Worm (Caenorhabditis elegans) whole organism, late embryonic: ENCODE results near the gene T01G5.6.

Experiments used
- C08G9.2 ChIP-seq: sonication (generic microtip); optimal IDR thresholded peaks from 2 replicates; lab custom pipeline; 2016; ENCODE audit warnings: mild to moderate bottlenecking, missing genetic modification characterization, moderate library complexity, missing compliant biosample characterization
- C38D4.7 ChIP-seq: fragments of 200-800 bp; sonication (Bioruptor generic); optimal IDR thresholded peaks from 2 replicates; lab custom pipeline; 2018; ENCODE audit warnings: mild to moderate bottlenecking, missing genetic modification characterization, moderate library complexity, missing compliant biosample characterization
- F13H6.1 ChIP-seq: sonication (generic microtip); optimal IDR thresholded peaks from 2 replicates; lab custom pipeline; 2016; ENCODE audit warnings: missing genetic modification characterization, missing compliant biosample characterization
- K09A11.1 ChIP-seq: sonication (generic microtip); optimal IDR thresholded peaks from 2 replicates; lab custom pipeline; 2017; ENCODE audit warnings: antibody characterized with exemption, mild to moderate bottlenecking, missing genetic modification characterization, missing compliant biosample characterization; ENCODE audit not compliant: insufficient read depth
- T23F11.4 ChIP-seq: fragments of 200-800 bp; sonication (Bioruptor generic); optimal IDR thresholded peaks from 2 replicates; lab custom pipeline; 2018; ENCODE audit warnings: mild to moderate bottlenecking, missing genetic modification characterization, missing compliant biosample characterization
- ahr-1 ChIP-seq: sonication (generic microtip); optimal IDR thresholded peaks from 2 replicates; lab custom pipeline; 2016; ENCODE audit warnings: missing genetic modification characterization, missing compliant biosample characterization
- ama-1 ChIP-seq: fragments of 150-350 bp; optimal IDR thresholded peaks from 2 replicates; lab custom pipeline; 2014
- ceh-18 ChIP-seq: sonication (generic microtip); optimal IDR thresholded peaks from 2 replicates; lab custom pipeline; 2016; ENCODE audit warnings: missing genetic modification characterization, missing compliant biosample characterization
- ceh-19 ChIP-seq: fragments of 200-800 bp; sonication (Bioruptor generic); optimal IDR thresholded peaks from 2 replicates; lab custom pipeline; 2018; ENCODE audit warnings: mild to moderate bottlenecking, missing genetic modification characterization, missing compliant biosample characterization
- ceh-22 ChIP-seq: sonication (generic microtip); optimal IDR thresholded peaks from 2 replicates; lab custom pipeline; 2017; ENCODE audit warnings: missing biosample characterization, missing genetic modification characterization
- ceh-24 ChIP-seq: sonication (generic microtip); optimal IDR thresholded peaks from 2 replicates; lab custom pipeline; 2016; ENCODE audit warnings: mild to moderate bottlenecking, missing genetic modification characterization, missing compliant biosample characterization
- ceh-30 ChIP-seq: fragments of 150-350 bp; optimal IDR thresholded peaks from 2 replicates; lab custom pipeline; 2014; ENCODE audit warnings: missing biosample characterization, missing genetic modification characterization
- ceh-31 ChIP-seq: sonication (generic microtip); optimal IDR thresholded peaks from 2 replicates; lab custom pipeline; 2016; ENCODE audit warnings: missing genetic modification characterization, missing compliant biosample characterization
- ceh-6 ChIP-seq: fragments of 200-800 bp; sonication (Bioruptor generic); optimal IDR thresholded peaks from 2 replicates; lab custom pipeline; 2018; ENCODE audit warnings: mild to moderate bottlenecking, missing genetic modification characterization, missing compliant biosample characterization
- ceh-9 ChIP-seq: sonication (generic microtip); optimal IDR thresholded peaks from 2 replicates; lab custom pipeline; 2016; ENCODE audit warnings: mild to moderate bottlenecking, missing genetic modification characterization, inconsistent platforms, missing compliant biosample characterization
- che-1 ChIP-seq: sonication (generic microtip); optimal IDR thresholded peaks from 2 replicates; lab custom pipeline; 2016; ENCODE audit warnings: mild to moderate bottlenecking, missing genetic modification characterization, missing compliant biosample characterization
- dmd-4 ChIP-seq: sonication (generic microtip); optimal IDR thresholded peaks from 2 replicates; lab custom pipeline; 2016; ENCODE audit warnings: borderline replicate concordance, missing genetic modification characterization, missing compliant biosample characterization
- dve-1 ChIP-seq: sonication (generic microtip); optimal IDR thresholded peaks from 2 replicates; lab custom pipeline; 2017; ENCODE audit warnings: antibody characterized with exemption, mild to moderate bottlenecking, missing genetic modification characterization, missing compliant biosample characterization
- elt-2 ChIP-seq: sonication (generic microtip); optimal IDR thresholded peaks from 2 replicates; lab custom pipeline; 2016; ENCODE audit warnings: missing genetic modification reagents, missing genetic modification characterization, missing compliant biosample characterization
- eyg-1 ChIP-seq: sonication (generic microtip); optimal IDR thresholded peaks from 2 replicates; lab custom pipeline; 2016; ENCODE audit warnings: missing genotype, missing genetic modification characterization, missing compliant biosample characterization
- fkh-6 ChIP-seq: sonication (generic microtip); optimal IDR thresholded peaks from 2 replicates; lab custom pipeline; 2016; ENCODE audit warnings: missing genetic modification characterization, missing compliant biosample characterization
- gmeb-2 ChIP-seq: sonication (generic microtip); optimal IDR thresholded peaks from 2 replicates; lab custom pipeline; 2016; ENCODE audit warnings: missing genetic modification characterization, inconsistent platforms, missing compliant biosample characterization
- hlh-8 ChIP-seq: sonication (generic microtip); optimal IDR thresholded peaks from 2 replicates; lab custom pipeline; 2016; ENCODE audit warnings: missing genotype, missing genetic modification characterization, missing compliant biosample characterization
- lin-11 ChIP-seq: fragments of 200-800 bp; sonication (Bioruptor generic); optimal IDR thresholded peaks from 2 replicates; lab custom pipeline; 2018; ENCODE audit warnings: mild to moderate bottlenecking, missing genetic modification characterization, missing compliant biosample characterization
- npax-4 ChIP-seq: sonication (generic microtip); optimal IDR thresholded peaks from 2 replicates; lab custom pipeline; 2016; ENCODE audit warnings: missing genetic modification characterization, missing compliant biosample characterization
- odd-2 ChIP-seq: sonication (generic microtip); optimal IDR thresholded peaks from 2 replicates; lab custom pipeline; 2017; ENCODE audit warnings: antibody characterized with exemption, mild to moderate bottlenecking, missing genetic modification characterization, missing compliant biosample characterization
- pha-2 ChIP-seq: sonication (generic microtip); optimal IDR thresholded peaks from 2 replicates; lab custom pipeline; 2017; ENCODE audit warnings: mild to moderate bottlenecking, missing genetic modification characterization, missing compliant biosample characterization
- sdc-2 ChIP-seq: sonication (generic microtip); optimal IDR thresholded peaks from 2 replicates; lab custom pipeline; 2016; ENCODE audit warnings: missing genotype, missing genetic modification characterization, missing compliant biosample characterization
- sox-4 ChIP-seq: sonication (generic microtip); optimal IDR thresholded peaks from 2 replicates; lab custom pipeline; 2017; ENCODE audit warnings: mild to moderate bottlenecking, missing genetic modification characterization, inconsistent platforms, missing compliant biosample characterization
- unc-3 ChIP-seq, 2 experiments: fragments of 200-800 bp in 1 of 2; sonication (Bioruptor generic) in 1 of 2; sonication (generic microtip) in 1 of 2; conservative IDR thresholded peaks in 1 of 2; optimal IDR thresholded peaks in 1 of 2; 2 replicates each; pipeline versions ENCODE4 v1.3.6 to Lab custom; 2016 to 2022; ENCODE audit warnings: missing compliant biosample characterization in 2 of 2, missing genetic modification characterization in 2 of 2, missing genetic modification reagents in 1 of 2
- unc-42 ChIP-seq: sonication (generic microtip); optimal IDR thresholded peaks from 2 replicates; lab custom pipeline; 2016; ENCODE audit warnings: missing genotype, missing genetic modification characterization, missing compliant biosample characterization
- zip-5 ChIP-seq: sonication (generic microtip); optimal IDR thresholded peaks from 2 replicates; lab custom pipeline; 2016; ENCODE audit warnings: missing genetic modification characterization, missing compliant biosample characterization
- ztf-16 ChIP-seq: sonication (generic microtip); optimal IDR thresholded peaks from 2 replicates; lab custom pipeline; 2017; ENCODE audit warnings: missing genetic modification characterization, missing compliant biosample characterization

The T01G5.6 gene

ce11 chrV:15113992-15114391, at the start of gene T01G5.6:
Gene T01G5.6 (minus strand): TSS chrV:15114092.
- no peak for TF ChIP-seq ztf-16 (tag; lab: Kevin White, UChicago)
- TF ChIP-seq odd-2 = no peak
- no peak for TF ChIP-seq T23F11.4 (GFP tag; lab: Kevin White, UChicago)
- TF ChIP-seq F13H6.1 (tag; lab: Kevin White, UChicago) = no peak
- TF ChIP-seq elt-2 (tag; lab: Kevin White, UChicago) = no peak
- no peak for TF ChIP-seq ceh-22 (tag; lab: Kevin White, UChicago)
- TF ChIP-seq, all 69 proteins: peak for 0

- no peak for TF ChIP-seq hlh-8 (tag; lab: Kevin White, UChicago)
- no peak for TF ChIP-seq ceh-24 (tag; lab: Kevin White, UChicago)
- TF ChIP-seq zip-5 = no peak
- TF ChIP-seq ceh-31 = no peak
- no peak for TF ChIP-seq fkh-6
- TF ChIP-seq odd-2 = no peak
These were observed 48.8 kb upstream of the T01G5.6 start, which contains the start of gene srz-11 for ce11 chrV:15162697-15163096. Gene srz-11 (plus strand): TSS chrV:15163082.

- no peak for TF ChIP-seq ceh-19 (GFP tag; lab: Kevin White, UChicago)
- TF ChIP-seq lin-11 = no peak
- TF ChIP-seq che-1 = no peak
- no peak for TF ChIP-seq ceh-9
- no peak for TF ChIP-seq hlh-8 (tag; lab: Kevin White, UChicago)
- no peak for TF ChIP-seq fkh-6
- TF ChIP-seq pha-2 = no peak
- no peak for TF ChIP-seq F13H6.1 (tag; lab: Kevin White, UChicago)
- TF ChIP-seq T23F11.4 (GFP tag; lab: Kevin White, UChicago) = no peak
- no peak for TF ChIP-seq ceh-30 (tag; lab: Kevin White, UChicago)
- no peak for TF ChIP-seq C08G9.2 (tag; lab: Kevin White, UChicago)
- no peak for TF ChIP-seq dve-1
- no peak for TF ChIP-seq unc-42
- no peak for TF ChIP-seq ceh-18
- no peak for TF ChIP-seq K09A11.1 (tag; lab: Kevin White, UChicago)
- TF ChIP-seq sdc-2 (tag; lab: Kevin White, UChicago) = no peak
- no peak for TF ChIP-seq unc-3 (GFP tag; conservative IDR thresholded peaks at IDR 0.05; lab: Robert Waterston, UW)
- TF ChIP-seq unc-3 (tag; optimal IDR thresholded peaks at IDR 0.05; lab: Kevin White, UChicago) = no peak
- TF ChIP-seq dmd-4 (tag; lab: Kevin White, UChicago) = no peak
- no peak for TF ChIP-seq npax-4 (tag; lab: Kevin White, UChicago)
- TF ChIP-seq eyg-1 (tag; lab: Kevin White, UChicago) = no peak
These were observed 44.8 kb upstream of the T01G5.6 start, which contains the start of gene str-45 for ce11 chrV:15158691-15159090. Gene str-45 (plus strand): TSS chrV:15158991.

- TF ChIP-seq ahr-1 (tag; lab: Kevin White, UChicago) (no peak), unc-42 (no peak), lin-11 (no peak), ama-1 (lab: Kevin White, UChicago) (no peak)
These were observed 42.6 kb upstream of the T01G5.6 start for ce11 chrV:15156504-15156903.

- TF ChIP-seq sox-4 (tag; lab: Kevin White, UChicago) (no peak), ceh-6 (no peak), unc-42 (no peak), gmeb-2 (tag; lab: Kevin White, UChicago) (no peak), ceh-22 (tag; lab: Kevin White, UChicago) (no peak), dve-1 (no peak), ceh-19 (GFP tag; lab: Kevin White, UChicago) (no peak), C38D4.7 (no peak)
These were observed 39.4 kb upstream of the T01G5.6 start, which contains the start of gene srh-55 for ce11 chrV:15153277-15153676. Gene srh-55 (plus strand): TSS chrV:15153577.
